Worm (Caenorhabditis elegans): ENCODE measurements around the gene asp-18.
"Not testable (repeated sequence)": the region's sequence is repeated elsewhere in the genome, so short reads cannot be mapped to it uniquely, and the experiment has no call there.

The asp-18 gene

ce11 chrV:18762044-18762443 lies 30.6 kb upstream of the asp-18 start, which contains the start of gene F11D11.22:
TSS of gene F11D11.22 (plus strand) at chrV:18762344.
- TF ChIP-seq tra-4 (tag; optimal IDR thresholded peaks at IDR 0.05); ama-1 (optimal IDR thresholded peaks at IDR 0.05); hmbx-1 (tag; optimal IDR thresholded peaks at IDR 0.05): not testable (repeated sequence)

- TF ChIP-seq F13C5.2 (tag; optimal IDR thresholded peaks at IDR 0.05): no peak
- TF ChIP-seq aly-1 (tag; optimal IDR thresholded peaks at IDR 0.05): no peak
- TF ChIP-seq tra-4 (tag; optimal IDR thresholded peaks at IDR 0.05): no peak
- no peak for TF ChIP-seq ceh-36 (tag; optimal IDR thresholded peaks at IDR 0.05)
- no peak for TF ChIP-seq tbx-37 (GFP tag; conservative IDR thresholded peaks at IDR 0.05)
- no peak for TF ChIP-seq ama-1 (optimal IDR thresholded peaks at IDR 0.05)
- no peak for TF ChIP-seq hmbx-1 (tag; optimal IDR thresholded peaks at IDR 0.05)
- TF ChIP-seq B0310.2 (tag; optimal IDR thresholded peaks at IDR 0.05): no peak
- no peak for TF ChIP-seq tbx-11 (GFP tag; IDR thresholded peaks at IDR 0.05)
- TF ChIP-seq hnd-1 (tag; optimal IDR thresholded peaks at IDR 0.05): no peak
- no peak for TF ChIP-seq ets-7 (tag; optimal IDR thresholded peaks at IDR 0.05)
Observed at ce11 chrV:18761078-18761477, 29.6 kb upstream of the asp-18 start, which contains the start of gene F11D11.4. TSS of gene F11D11.4 (plus strand) at chrV:18761378.

- TF ChIP-seq hmg-4 (GFP tag; optimal IDR thresholded peaks at IDR 0.05) (no peak), B0310.2 (tag; optimal IDR thresholded peaks at IDR 0.05) (no peak), F13C5.2 (tag; optimal IDR thresholded peaks at IDR 0.05) (no peak), tbx-37 (GFP tag; conservative IDR thresholded peaks at IDR 0.05) (no peak), tbx-11 (GFP tag; IDR thresholded peaks at IDR 0.05) (no peak), ama-1 (optimal IDR thresholded peaks at IDR 0.05) (no peak), scrt-1 (GFP tag; IDR thresholded peaks at IDR 0.05) (no peak), pes-1 (GFP tag; IDR thresholded peaks at IDR 0.05) (no peak), hmbx-1 (tag; optimal IDR thresholded peaks at IDR 0.05) (no peak)
Observed at ce11 chrV:18760174-18760573, 28.7 kb upstream of the asp-18 start, which contains the start of gene F11D11.3. TSS of gene F11D11.3 (minus strand) at chrV:18760274.

ce11 chrV:18754328-18754727 lies 22.8 kb upstream of the asp-18 start, which contains the start of gene clec-254:
TSS of gene clec-254 (minus strand) at chrV:18754428.
- TF ChIP-seq ets-7 (tag; optimal IDR thresholded peaks at IDR 0.05); pes-1 (GFP tag; IDR thresholded peaks at IDR 0.05); B0310.2 (tag; optimal IDR thresholded peaks at IDR 0.05): not testable (repeated sequence)

- TF ChIP-seq tbx-37 (GFP tag; conservative IDR thresholded peaks at IDR 0.05): no peak
- TF ChIP-seq ceh-36 (tag; optimal IDR thresholded peaks at IDR 0.05): no peak
- no peak for TF ChIP-seq tra-4 (tag; optimal IDR thresholded peaks at IDR 0.05)
- no peak for TF ChIP-seq hmbx-1 (tag; optimal IDR thresholded peaks at IDR 0.05)
- TF ChIP-seq sea-1 (GFP tag; conservative IDR thresholded peaks at IDR 0.05): no peak
- no peak for TF ChIP-seq flt-1 (GFP tag; IDR thresholded peaks at IDR 0.05)
- TF ChIP-seq tbx-11 (GFP tag; IDR thresholded peaks at IDR 0.05): no peak
- no peak for TF ChIP-seq pes-1 (GFP tag; IDR thresholded peaks at IDR 0.05)
- TF ChIP-seq ama-1 (optimal IDR thresholded peaks at IDR 0.05): no peak
- TF ChIP-seq F13C5.2 (tag; optimal IDR thresholded peaks at IDR 0.05): no peak
- no peak for TF ChIP-seq aly-1 (tag; optimal IDR thresholded peaks at IDR 0.05)
- TF ChIP-seq ets-7 (tag; optimal IDR thresholded peaks at IDR 0.05): no peak
- no peak for TF ChIP-seq ceh-13 (GFP tag; optimal IDR thresholded peaks at IDR 0.05)
- TF ChIP-seq scrt-1 (GFP tag; IDR thresholded peaks at IDR 0.05): no peak
- no peak for TF ChIP-seq B0310.2 (tag; optimal IDR thresholded peaks at IDR 0.05)
Observed at ce11 chrV:18753036-18753435, 21.6 kb upstream of the asp-18 start, which contains the start of gene F11D11.6. TSS of gene F11D11.6 (minus strand) at chrV:18753136.

- TF ChIP-seq hmbx-1 (tag; optimal IDR thresholded peaks at IDR 0.05) (no peak), flt-1 (GFP tag; IDR thresholded peaks at IDR 0.05) (no peak), tbx-37 (GFP tag; conservative IDR thresholded peaks at IDR 0.05) (no peak), tra-4 (tag; optimal IDR thresholded peaks at IDR 0.05) (no peak), hnd-1 (tag; optimal IDR thresholded peaks at IDR 0.05) (no peak), ceh-36 (tag; optimal IDR thresholded peaks at IDR 0.05) (no peak), F13C5.2 (tag; optimal IDR thresholded peaks at IDR 0.05) (no peak), sea-1 (GFP tag; conservative IDR thresholded peaks at IDR 0.05) (no peak)
Observed at ce11 chrV:18750445-18750844, 19.0 kb upstream of the asp-18 start, which contains the start of the genes F11D11.21 and F11D11.12. TSS of gene F11D11.21 (minus strand) at chrV:18750545. TSS of gene F11D11.12 (minus strand) at chrV:18750682.

ce11 chrV:18748726-18749125 lies 17.2 kb upstream of the asp-18 start, which contains the start of gene clec-252:
TSS of gene clec-252 (minus strand) at chrV:18748826.
- TF ChIP-seq tra-4 (tag; optimal IDR thresholded peaks at IDR 0.05) (no peak), aly-1 (tag; optimal IDR thresholded peaks at IDR 0.05) (no peak), ceh-36 (tag; optimal IDR thresholded peaks at IDR 0.05) (no peak), pes-1 (GFP tag; IDR thresholded peaks at IDR 0.05) (no peak), tbx-37 (GFP tag; conservative IDR thresholded peaks at IDR 0.05) (no peak), flt-1 (GFP tag; IDR thresholded peaks at IDR 0.05) (no peak), sea-1 (GFP tag; conservative IDR thresholded peaks at IDR 0.05) (no peak), scrt-1 (GFP tag; IDR thresholded peaks at IDR 0.05) (no peak), ama-1 (optimal IDR thresholded peaks at IDR 0.05) (no peak), hmg-4 (GFP tag; optimal IDR thresholded peaks at IDR 0.05) (no peak), B0310.2 (tag; optimal IDR thresholded peaks at IDR 0.05) (no peak), ets-7 (tag; optimal IDR thresholded peaks at IDR 0.05) (no peak), hmbx-1 (tag; optimal IDR thresholded peaks at IDR 0.05) (no peak), F13C5.2 (tag; optimal IDR thresholded peaks at IDR 0.05) (no peak), tbx-11 (GFP tag; IDR thresholded peaks at IDR 0.05) (no peak)

ce11 chrV:18746937-18747660 lies 15.6 kb upstream of the asp-18 start, which contains the start of gene clec-251:
TSS of gene clec-251 (minus strand) at chrV:18746987.
- no peak for TF ChIP-seq aly-1 (tag; optimal IDR thresholded peaks at IDR 0.05)
- no peak for TF ChIP-seq pes-1 (GFP tag; IDR thresholded peaks at IDR 0.05)
- no peak for TF ChIP-seq scrt-1 (GFP tag; IDR thresholded peaks at IDR 0.05)
- no peak for TF ChIP-seq ets-7 (tag; optimal IDR thresholded peaks at IDR 0.05)
- no peak for TF ChIP-seq B0310.2 (tag; optimal IDR thresholded peaks at IDR 0.05)
- no peak for TF ChIP-seq tra-4 (tag; optimal IDR thresholded peaks at IDR 0.05)
